Worm (Caenorhabditis elegans): ENCODE results near the gene T11B7.2.

The T11B7.2 gene

ce11 chrIV:8796246-8796645, 48.1 kb downstream of the T11B7.2 start:
- no peak for TF ChIP-seq B0310.2 (tag; optimal IDR thresholded peaks at IDR 0.05)
- TF ChIP-seq hmbx-1 (tag; optimal IDR thresholded peaks at IDR 0.05): no peak
- no peak for TF ChIP-seq ceh-13 (GFP tag; optimal IDR thresholded peaks at IDR 0.05)
- TF ChIP-seq aly-1 (tag; optimal IDR thresholded peaks at IDR 0.05): no peak
- TF ChIP-seq sea-1 (GFP tag; conservative IDR thresholded peaks at IDR 0.05): no peak
- TF ChIP-seq tbx-11 (GFP tag; IDR thresholded peaks at IDR 0.05): no peak
- no peak for TF ChIP-seq ama-1 (optimal IDR thresholded peaks at IDR 0.05)
- TF ChIP-seq pes-1 (GFP tag; IDR thresholded peaks at IDR 0.05): no peak
- no peak for TF ChIP-seq scrt-1 (GFP tag; IDR thresholded peaks at IDR 0.05)

- TF ChIP-seq ama-1 (optimal IDR thresholded peaks at IDR 0.05) (no peak), scrt-1 (GFP tag; IDR thresholded peaks at IDR 0.05) (no peak), tra-4 (tag; optimal IDR thresholded peaks at IDR 0.05) (no peak), B0310.2 (tag; optimal IDR thresholded peaks at IDR 0.05) (no peak), tbx-11 (GFP tag; IDR thresholded peaks at IDR 0.05) (no peak), ets-7 (tag; optimal IDR thresholded peaks at IDR 0.05) (no peak), sea-1 (GFP tag; conservative IDR thresholded peaks at IDR 0.05) (no peak), hmbx-1 (tag; optimal IDR thresholded peaks at IDR 0.05) (no peak), aly-1 (tag; optimal IDR thresholded peaks at IDR 0.05) (no peak), pes-1 (GFP tag; IDR thresholded peaks at IDR 0.05) (no peak), ceh-36 (tag; optimal IDR thresholded peaks at IDR 0.05) (no peak)
These were observed 49.3 kb downstream of the T11B7.2 start for ce11 chrIV:8794895-8795665.

Measured in whole organism, early embryonic.